Worm (Caenorhabditis elegans) whole organism, L2 larva: ENCODE results near the gene aqp-12.

ENCODE experiments used
- C34F6.9 ChIP-seq: fragments of 150-350 bp; optimal IDR thresholded peaks from 2 replicates; lab custom pipeline; 2014; ENCODE audit warnings: missing biosample characterization, missing genetic modification characterization
- F13H6.1 ChIP-seq: sonication (generic microtip); optimal IDR thresholded peaks from 2 replicates; lab custom pipeline; 2016; ENCODE audit warnings: missing genetic modification characterization, missing compliant biosample characterization
- R02D3.7 ChIP-seq: fragments of 150-350 bp; optimal IDR thresholded peaks from 2 replicates; lab custom pipeline; 2014; ENCODE audit warnings: missing biosample characterization, missing genetic modification characterization
- Y55F3AM.14 ChIP-seq: fragments of 200-800 bp; sonication (Bioruptor generic); optimal IDR thresholded peaks from 2 replicates; lab custom pipeline; 2018; ENCODE audit warnings: mild to moderate bottlenecking, missing genetic modification characterization, missing compliant biosample characterization
- ZK546.5 ChIP-seq: sonication (generic microtip); optimal IDR thresholded peaks from 2 replicates; lab custom pipeline; 2017; ENCODE audit warnings: missing biosample characterization, missing genetic modification characterization
- aly-2 ChIP-seq: fragments of 150-350 bp; optimal IDR thresholded peaks from 2 replicates; lab custom pipeline; 2014; ENCODE audit warnings: missing biosample characterization, missing genetic modification characterization
- ama-1 ChIP-seq: fragments of 150-350 bp; optimal IDR thresholded peaks from 2 replicates; lab custom pipeline; 2018; ENCODE audit warnings: inconsistent platforms
- blmp-1 ChIP-seq: sonication (generic microtip); optimal IDR thresholded peaks from 2 replicates; lab custom pipeline; 2017; ENCODE audit warnings: missing genetic modification characterization, mild to moderate bottlenecking, missing compliant biosample characterization, antibody characterized with exemption, moderate library complexity; ENCODE audit not compliant: insufficient read depth
- ceh-16 ChIP-seq: fragments of 150-350 bp; optimal IDR thresholded peaks from 2 replicates; lab custom pipeline; 2014; ENCODE audit warnings: missing biosample characterization, missing genetic modification characterization
- ceh-82 ChIP-seq: fragments of 150-350 bp; optimal IDR thresholded peaks from 2 replicates; lab custom pipeline; 2014; ENCODE audit warnings: missing biosample characterization, missing genetic modification characterization
- dmd-4 ChIP-seq: sonication (generic microtip); optimal IDR thresholded peaks from 2 replicates; lab custom pipeline; 2017; ENCODE audit warnings: missing biosample characterization, missing genetic modification characterization
- elt-1 ChIP-seq: fragments of 150-350 bp; optimal IDR thresholded peaks from 2 replicates; lab custom pipeline; 2014; ENCODE audit warnings: missing biosample characterization, missing genetic modification characterization
- elt-3 ChIP-seq: sonication (generic microtip); optimal IDR thresholded peaks from 2 replicates; lab custom pipeline; 2017; ENCODE audit warnings: missing biosample characterization, missing genetic modification characterization
- lin-11 ChIP-seq: fragments of 150-350 bp; sonication (generic microtip); optimal IDR thresholded peaks from 2 replicates; lab custom pipeline; 2014; ENCODE audit warnings: missing biosample characterization, missing genetic modification characterization, inconsistent platforms, mixed read lengths
- lin-13 ChIP-seq: fragments of 150-350 bp; optimal IDR thresholded peaks from 2 replicates; lab custom pipeline; 2014; ENCODE audit warnings: missing biosample characterization, missing genetic modification reagents, missing genetic modification characterization
- lsy-2 ChIP-seq, 2 experiments: fragments of 150-350 bp in 1 of 2; sonication (generic microtip) in 1 of 2; optimal IDR thresholded peaks; 2 replicates each; lab custom pipeline; 2014 to 2017; ENCODE audit warnings: missing biosample characterization in 2 of 2, missing genetic modification characterization in 2 of 2
- mab-5 ChIP-seq: fragments of 150-350 bp; optimal IDR thresholded peaks from 2 replicates; lab custom pipeline; 2014; ENCODE audit warnings: missing biosample characterization, missing genetic modification characterization
- mbf-1 ChIP-seq: sonication (generic microtip); optimal IDR thresholded peaks from 2 replicates; lab custom pipeline; 2017; ENCODE audit warnings: missing biosample characterization, missing genetic modification characterization
- mdl-1 ChIP-seq, 2 experiments: fragments of 150-350 bp in 1 of 2; sonication (generic microtip) in 1 of 2; optimal IDR thresholded peaks; 2 replicates each; lab custom pipeline; 2017; ENCODE audit warnings: missing biosample characterization in 2 of 2, missing genetic modification characterization in 2 of 2
- nhr-10 ChIP-seq: sonication (generic microtip); optimal IDR thresholded peaks from 2 replicates; lab custom pipeline; 2017; ENCODE audit warnings: missing biosample characterization, missing genetic modification characterization
- nhr-11 ChIP-seq: fragments of 150-350 bp; optimal IDR thresholded peaks from 2 replicates; lab custom pipeline; 2014; ENCODE audit warnings: missing biosample characterization, missing genetic modification characterization
- nhr-12 ChIP-seq: fragments of 150-350 bp; optimal IDR thresholded peaks from 2 replicates; lab custom pipeline; 2014; ENCODE audit warnings: missing biosample characterization, missing genetic modification characterization
- nhr-21 ChIP-seq: fragments of 150-350 bp; optimal IDR thresholded peaks from 2 replicates; lab custom pipeline; 2014; ENCODE audit warnings: missing biosample characterization, missing genetic modification characterization
- nhr-237 ChIP-seq: fragments of 150-350 bp; optimal IDR thresholded peaks from 2 replicates; lab custom pipeline; 2014; ENCODE audit warnings: missing biosample characterization, missing genetic modification characterization
- nhr-77 ChIP-seq: fragments of 150-350 bp; optimal IDR thresholded peaks from 2 replicates; lab custom pipeline; 2014; ENCODE audit warnings: missing biosample characterization, missing genetic modification characterization
- peb-1 ChIP-seq: fragments of 150-350 bp; optimal IDR thresholded peaks from 2 replicates; lab custom pipeline; 2014; ENCODE audit warnings: missing biosample characterization, missing genetic modification characterization
- sem-4 ChIP-seq: fragments of 150-350 bp; optimal IDR thresholded peaks from 2 replicates; lab custom pipeline; 2014; ENCODE audit warnings: missing biosample characterization, missing genetic modification reagents, missing genetic modification characterization
- skn-1 ChIP-seq: sonication (generic microtip); optimal IDR thresholded peaks from 2 replicates; lab custom pipeline; 2017; ENCODE audit warnings: missing biosample characterization, missing genetic modification characterization
- sma-9 ChIP-seq, 2 experiments: fragments of 150-350 bp in 1 of 2; sonication (generic microtip) in 1 of 2; optimal IDR thresholded peaks; 2 replicates each; lab custom pipeline; 2014 to 2016; ENCODE audit warnings: missing genetic modification characterization in 2 of 2, mild to moderate bottlenecking in 1 of 2, missing biosample characterization in 1 of 2, missing compliant biosample characterization in 1 of 2, missing genetic modification reagents in 1 of 2, moderate library complexity in 1 of 2
- snpc-4 ChIP-seq: fragments of 150-350 bp; optimal IDR thresholded peaks from 2 replicates; lab custom pipeline; 2014; ENCODE audit warnings: missing biosample characterization, missing genetic modification characterization
- unc-55 ChIP-seq: fragments of 150-350 bp; sonication (generic microtip); optimal IDR thresholded peaks from 3 replicates; lab custom pipeline; 2014; ENCODE audit warnings: missing biosample characterization, missing genetic modification reagents, missing genetic modification characterization
- unc-62 ChIP-seq: fragments of 150-350 bp; optimal IDR thresholded peaks from 2 replicates; lab custom pipeline; 2014; ENCODE audit warnings: missing biosample characterization, missing genetic modification reagents, missing genetic modification characterization
- zag-1 ChIP-seq: fragments of 150-350 bp; optimal IDR thresholded peaks from 2 replicates; lab custom pipeline; 2014; ENCODE audit warnings: missing biosample characterization, missing genetic modification characterization
- ztf-1 ChIP-seq: fragments of 200-800 bp; sonication (Bioruptor generic); conservative IDR thresholded peaks from 2 replicates; pipeline ENCODE4 v1.3.6; 2022; ENCODE audit warnings: missing genetic modification characterization, missing compliant biosample characterization
- ztf-11 ChIP-seq: sonication (generic microtip); optimal IDR thresholded peaks from 2 replicates; lab custom pipeline; 2017; ENCODE audit warnings: missing biosample characterization, missing genetic modification characterization
- ztf-4 ChIP-seq: fragments of 150-350 bp; optimal IDR thresholded peaks from 2 replicates; lab custom pipeline; 2014; ENCODE audit warnings: missing biosample characterization, missing genetic modification characterization

The aqp-12 gene

DNA sequence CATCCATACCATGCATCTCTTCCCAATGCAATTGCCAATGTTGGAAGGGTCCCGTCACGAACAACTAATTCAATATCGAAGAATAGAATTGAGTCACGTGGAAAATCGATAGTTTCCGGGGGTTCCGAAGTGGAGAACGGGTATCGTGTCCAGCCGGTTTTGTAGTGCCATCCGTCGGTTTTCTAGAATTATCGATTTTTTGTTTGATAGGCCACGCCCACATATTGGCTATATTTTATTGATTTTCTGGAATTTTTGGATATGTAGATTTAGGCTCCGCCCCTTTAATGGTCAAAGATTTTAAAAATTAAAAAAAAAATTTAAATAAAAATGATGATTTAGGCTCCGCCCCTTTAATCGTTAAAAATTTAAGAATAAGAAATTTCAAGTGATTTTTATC lies 3.8 kb upstream of the aqp-12 start:
- no peak for TF ChIP-seq F13H6.1
- no peak for TF ChIP-seq lin-11 (tag; lab: Kevin White, UChicago)
- no peak for TF ChIP-seq sem-4 (tag; lab: Kevin White, UChicago)
- no peak for TF ChIP-seq ceh-82 (tag; lab: Kevin White, UChicago)
- no peak for TF ChIP-seq skn-1 (tag; lab: Kevin White, UChicago)
- TF ChIP-seq elt-1, result no peak
- TF ChIP-seq lsy-2 (tag; optimal IDR thresholded peaks at IDR 0.05; lab: Kevin White, UChicago), result no peak
- no peak for TF ChIP-seq mdl-1 (tag; optimal IDR thresholded peaks at IDR 0.05; lab: Kevin White, UChicago)
- TF ChIP-seq mab-5, result no peak
- TF ChIP-seq snpc-4 (tag; lab: Kevin White, UChicago), result no peak
- no peak for TF ChIP-seq lin-13
- TF ChIP-seq ZK546.5, result no peak
- TF ChIP-seq nhr-10 (tag; lab: Kevin White, UChicago), result no peak
- TF ChIP-seq mbf-1 (tag; lab: Kevin White, UChicago), result no peak
- TF ChIP-seq ama-1 (lab: Kevin White, UChicago), result no peak
- TF ChIP-seq blmp-1, result no peak
- TF ChIP-seq ztf-11 (tag; lab: Kevin White, UChicago), result no peak
- no peak for TF ChIP-seq ztf-4 (tag; lab: Kevin White, UChicago)
- TF ChIP-seq ztf-1 (GFP tag; lab: Robert Waterston, UW), result no peak
- TF ChIP-seq ceh-16, result no peak

- TF ChIP-seq sem-4 (tag; lab: Kevin White, UChicago) (no peak), lin-13 (no peak), lin-11 (tag; lab: Kevin White, UChicago) (no peak), dmd-4 (tag; lab: Kevin White, UChicago) (no peak), sma-9 (GFP tag; optimal IDR thresholded peaks at IDR 0.05; lab: Kevin White, UChicago) (no peak), sma-9 (tag; optimal IDR thresholded peaks at IDR 0.05; lab: Kevin White, UChicago) (no peak), Y55F3AM.14 (no peak), nhr-12 (tag; lab: Kevin White, UChicago) (no peak), elt-1 (no peak), nhr-21 (tag; lab: Kevin White, UChicago) (no peak), blmp-1 (no peak), mbf-1 (tag; lab: Kevin White, UChicago) (no peak), lsy-2 (tag; optimal IDR thresholded peaks at IDR 0.05; lab: Kevin White, UChicago) (no peak), nhr-11 (tag; lab: Kevin White, UChicago) (no peak), R02D3.7 (tag; lab: Kevin White, UChicago) (no peak), nhr-237 (no peak), ztf-4 (tag; lab: Kevin White, UChicago) (no peak), zag-1 (tag; lab: Kevin White, UChicago) (no peak)
Measured at ce11 chrII:12199912-12200637, 2.9 kb upstream of the aqp-12 start, which contains the start of gene polg-1. polg-1 (minus strand) TSS chrII:12199962.

DNA sequence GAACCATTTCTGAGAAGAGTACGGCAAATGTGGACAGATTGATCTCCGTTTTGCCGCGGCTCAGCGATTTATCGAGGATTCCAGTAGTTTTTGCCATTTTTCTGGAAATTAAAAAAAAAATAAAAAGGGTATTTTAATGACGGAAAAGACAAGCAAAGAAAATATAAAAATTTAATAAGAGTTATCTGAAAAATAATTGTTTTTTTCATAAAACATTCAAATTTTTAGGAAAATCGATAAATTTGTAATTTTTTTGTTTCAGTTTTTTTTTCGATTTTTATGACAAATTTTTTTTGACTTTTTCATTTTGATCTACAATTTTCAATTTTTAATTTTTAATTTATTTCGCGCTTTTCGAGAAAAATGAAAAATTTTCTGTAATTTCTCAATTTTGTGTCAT lies 740 bp upstream of the aqp-12 start, which contains the start of gene trpp-5:
Gene trpp-5 (minus strand): TSS at position 101 of the 400 bp plus-strand sequence.
- TF ChIP-seq nhr-10 (tag; lab: Kevin White, UChicago) (no peak), nhr-21 (tag; lab: Kevin White, UChicago) (no peak), zag-1 (tag; lab: Kevin White, UChicago) (no peak), C34F6.9 (tag; lab: Kevin White, UChicago) (no peak)

DNA sequence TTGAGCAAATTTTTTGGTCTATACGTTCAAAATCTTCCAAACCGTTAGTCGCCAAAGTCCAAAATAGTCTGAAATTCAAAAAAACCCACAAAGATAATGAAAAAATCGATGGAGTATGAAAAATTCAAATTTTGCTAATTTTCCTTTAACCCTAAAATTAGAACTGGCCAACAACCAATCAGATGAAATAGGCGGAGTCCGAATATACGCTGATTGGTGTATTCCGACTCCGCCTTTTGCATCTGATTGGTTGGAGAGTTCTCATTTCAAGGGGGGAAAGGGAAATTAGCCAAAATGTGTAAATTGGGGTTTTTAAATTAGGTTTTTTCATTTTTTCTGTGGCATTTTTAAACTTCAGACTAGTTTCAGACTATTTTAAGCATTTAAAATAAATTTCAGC lies 1.6 kb downstream of the aqp-12 start:
- TF ChIP-seq aly-2 (tag; lab: Kevin White, UChicago) (no peak), nhr-77 (no peak), nhr-12 (tag; lab: Kevin White, UChicago) (no peak), lin-11 (tag; lab: Kevin White, UChicago) (no peak), ceh-82 (tag; lab: Kevin White, UChicago) (no peak), ceh-16 (no peak), R02D3.7 (tag; lab: Kevin White, UChicago) (no peak), unc-55 (no peak), ama-1 (lab: Kevin White, UChicago) (no peak), peb-1 (no peak), elt-3 (no peak), F13H6.1 (no peak), mbf-1 (tag; lab: Kevin White, UChicago) (no peak), unc-62 (GFP tag; lab: Kevin White, UChicago) (no peak), mab-5 (no peak)
- TF ChIP-seq, all 48 proteins: peak for 0
